Fruit fly (Drosophila melanogaster) whole organism, embryonic: Measurements from ENCODE around the gene Sems.
A peak's percentile ranks its signal among the peaks of the same experiment; 100 is the strongest.

Experiments
- Aef1 ChIP-seq: fragments of 200-800 bp; sonication (Bioruptor generic); IDR thresholded peaks from 3 replicates; pipeline ENCODE4 v1.3.6; 2022; ENCODE audit warnings: missing biosample characterization, missing genetic modification characterization
- Blimp-1 ChIP-seq: fragments of 200-800 bp; sonication (Bioruptor generic); optimal IDR thresholded peaks from 3 replicates; lab custom pipeline; 2018; ENCODE audit warnings: missing biosample characterization, missing genetic modification characterization, mild to moderate bottlenecking, moderate library complexity, missing genetic modification reagents
- CG11247 ChIP-seq: fragments of 200-800 bp; sonication (Bioruptor generic); IDR thresholded peaks from 2 replicates; pipeline ENCODE4 v1.3.6; 2022; ENCODE audit warnings: missing biosample characterization, missing genetic modification characterization
- CG11560 ChIP-seq: fragments of 200-800 bp; sonication (Bioruptor generic); IDR thresholded peaks from 3 replicates; pipeline ENCODE4 v1.3.6; 2022; ENCODE audit warnings: missing biosample characterization, missing genetic modification characterization
- CG12236 ChIP-seq: fragments of 200-800 bp; sonication (Bioruptor generic); optimal IDR thresholded peaks from 2 replicates; lab custom pipeline; 2016; ENCODE audit warnings: missing biosample characterization, missing genetic modification characterization
- CG14965 ChIP-seq: fragments of 200-800 bp; sonication (Bioruptor generic); optimal IDR thresholded peaks from 2 replicates; lab custom pipeline; 2016; ENCODE audit warnings: missing biosample characterization, missing genetic modification characterization, borderline replicate concordance
- CG1647 ChIP-seq: fragments of 200-800 bp; sonication (Bioruptor generic); optimal IDR thresholded peaks from 3 replicates; lab custom pipeline; 2016; ENCODE audit warnings: missing biosample characterization, missing genetic modification characterization
- CG16815 ChIP-seq: fragments of 200-800 bp; sonication (Bioruptor generic); optimal IDR thresholded peaks from 3 replicates; lab custom pipeline; 2017; ENCODE audit warnings: missing biosample characterization, mild to moderate bottlenecking, missing genetic modification characterization
- CG18599 ChIP-seq: fragments of 200-800 bp; sonication (Bioruptor generic); optimal IDR thresholded peaks from 3 replicates; lab custom pipeline; 2017; ENCODE audit warnings: missing biosample characterization, missing genetic modification characterization, mild to moderate bottlenecking, moderate library complexity, missing genetic modification reagents
- CG31388 ChIP-seq: fragments of 200-800 bp; sonication (Bioruptor generic); optimal IDR thresholded peaks from 2 replicates; lab custom pipeline; 2016; ENCODE audit warnings: missing biosample characterization, missing genetic modification characterization
- CG31441 ChIP-seq: fragments of 200-800 bp; sonication (Bioruptor generic); IDR thresholded peaks from 2 replicates; pipeline ENCODE4 v1.3.6; 2022; ENCODE audit warnings: missing biosample characterization, missing genetic modification characterization
- CG32772 ChIP-seq: fragments of 200-800 bp; sonication (Bioruptor generic); IDR thresholded peaks from 2 replicates; pipeline ENCODE4 v1.3.6; 2022; ENCODE audit warnings: missing biosample characterization, missing genetic modification characterization
- CG3838 ChIP-seq: fragments of 200-800 bp; sonication (Bioruptor generic); optimal IDR thresholded peaks from 3 replicates; lab custom pipeline; 2016; ENCODE audit warnings: missing biosample characterization, missing genetic modification characterization
- CG8359 ChIP-seq: fragments of 200-800 bp; sonication (Bioruptor generic); optimal IDR thresholded peaks from 2 replicates; lab custom pipeline; 2017; ENCODE audit warnings: missing biosample characterization, mild to moderate bottlenecking, missing genetic modification characterization, borderline replicate concordance
- CG8944 ChIP-seq: fragments of 200-800 bp; sonication (Bioruptor generic); optimal IDR thresholded peaks from 3 replicates; lab custom pipeline; 2016; ENCODE audit warnings: missing biosample characterization, missing genetic modification characterization
- CG9817 ChIP-seq: fragments of 200-800 bp; sonication (Bioruptor generic); optimal IDR thresholded peaks from 2 replicates; lab custom pipeline; 2018; ENCODE audit warnings: missing biosample characterization, mild to moderate bottlenecking, missing genetic modification characterization, moderate library complexity
- CG9876 ChIP-seq: fragments of 200-800 bp; sonication (Bioruptor generic); optimal IDR thresholded peaks from 2 replicates; lab custom pipeline; 2016; ENCODE audit warnings: missing biosample characterization, missing genetic modification characterization
- Camta ChIP-seq: fragments of 200-800 bp; sonication (Bioruptor generic); optimal IDR thresholded peaks from 2 replicates; lab custom pipeline; 2016; ENCODE audit warnings: missing biosample characterization, missing genetic modification characterization
- Dip2 ChIP-seq: fragments of 200-800 bp; sonication (Bioruptor generic); IDR thresholded peaks from 2 replicates; pipeline ENCODE4 v1.3.6; 2022; ENCODE audit warnings: missing biosample characterization, missing genetic modification characterization
- Gsc ChIP-seq: fragments of 200-800 bp; sonication (Bioruptor generic); IDR thresholded peaks from 2 replicates; pipeline ENCODE4 v1.3.6; 2022; ENCODE audit warnings: missing biosample characterization, missing genetic modification characterization
- HLH3B ChIP-seq: fragments of 200-800 bp; sonication (Bioruptor generic); IDR thresholded peaks from 2 replicates; pipeline ENCODE4 v1.3.6; 2022; ENCODE audit warnings: missing biosample characterization, missing genetic modification characterization
- HLHmδ ChIP-seq: fragments of 200-800 bp; sonication (Bioruptor generic); optimal IDR thresholded peaks from 2 replicates; lab custom pipeline; 2018; ENCODE audit warnings: missing biosample characterization, mild to moderate bottlenecking, missing genetic modification characterization, moderate library complexity
- Max ChIP-seq: fragments of 200-800 bp; sonication (Bioruptor generic); optimal IDR thresholded peaks from 2 replicates; lab custom pipeline; 2016; ENCODE audit warnings: missing biosample characterization, mild to moderate bottlenecking, missing genetic modification characterization
- Mes4 ChIP-seq: fragments of 200-800 bp; sonication (Bioruptor generic); optimal IDR thresholded peaks from 2 replicates; lab custom pipeline; 2016; ENCODE audit warnings: missing biosample characterization, missing genetic modification characterization
- Nf-YB ChIP-seq: fragments of 200-800 bp; sonication (Bioruptor generic); optimal IDR thresholded peaks from 3 replicates; lab custom pipeline; 2019; ENCODE audit warnings: missing biosample characterization, mild to moderate bottlenecking, missing genetic modification characterization, moderate library complexity
- Nf-YC ChIP-seq: fragments of 200-800 bp; optimal IDR thresholded peaks from 3 replicates; lab custom pipeline; 2019; ENCODE audit warnings: missing biosample characterization, mild to moderate bottlenecking, missing genetic modification characterization, moderate library complexity
- Ptx1 ChIP-seq: fragments of 200-800 bp; sonication (Bioruptor generic); IDR thresholded peaks from 2 replicates; pipeline ENCODE4 v1.3.6; 2022; ENCODE audit warnings: missing biosample characterization, missing genetic modification characterization
- Sin3A ChIP-seq: fragments of >200 bp; optimal IDR thresholded peaks from 2 replicates; lab custom pipeline; 2018
- Trl ChIP-seq, 3 experiments: fragments of >200 bp in 2 of 3; fragments of 200-800 bp in 1 of 3; sonication (Bioruptor generic) in 1 of 3; optimal IDR thresholded peaks; 2 replicates in 1 of 3; 3 replicates in 2 of 3; lab custom pipeline; 2016 to 2017; ENCODE audit warnings: missing biosample characterization in 1 of 3, missing genetic modification characterization in 1 of 3
- cg ChIP-seq: fragments of 200-800 bp; sonication (Bioruptor generic); optimal IDR thresholded peaks from 3 replicates; lab custom pipeline; 2019; ENCODE audit warnings: missing biosample characterization, mild to moderate bottlenecking, missing genetic modification characterization, moderate library complexity
- ci ChIP-seq: fragments of 200-800 bp; sonication (Bioruptor generic); IDR thresholded peaks from 3 replicates; pipeline ENCODE4 v1.3.6; 2022; ENCODE audit warnings: missing biosample characterization, missing genetic modification characterization
- crp ChIP-seq, 2 experiments: fragments of 200-800 bp; sonication (Bioruptor generic); optimal IDR thresholded peaks; 2 replicates in 1 of 2; 3 replicates in 1 of 2; lab custom pipeline; 2017; ENCODE audit warnings: missing biosample characterization in 2 of 2, missing genetic modification characterization in 2 of 2, mild to moderate bottlenecking in 1 of 2, moderate library complexity in 1 of 2
- dmrt99B ChIP-seq: fragments of 200-800 bp; sonication (Bioruptor generic); optimal IDR thresholded peaks from 2 replicates; lab custom pipeline; 2018; ENCODE audit warnings: missing biosample characterization, mild to moderate bottlenecking, missing genetic modification characterization, moderate library complexity
- dpn ChIP-seq, 2 experiments: fragments of 200-800 bp; sonication (Bioruptor generic); optimal IDR thresholded peaks; 3 replicates each; lab custom pipeline; 2016; ENCODE audit warnings: missing biosample characterization in 2 of 2, missing genetic modification characterization in 2 of 2
- exex ChIP-seq: fragments of 200-800 bp; sonication (Bioruptor generic); optimal IDR thresholded peaks from 4 replicates; lab custom pipeline; 2018; ENCODE audit warnings: missing biosample characterization, mild to moderate bottlenecking, missing genetic modification characterization, moderate library complexity
- fd96Cb ChIP-seq: fragments of 200-800 bp; sonication (Bioruptor generic); optimal IDR thresholded peaks from 2 replicates; lab custom pipeline; 2018; ENCODE audit warnings: missing biosample characterization, mild to moderate bottlenecking, missing genetic modification characterization, moderate library complexity
- gro ChIP-seq: fragments of 200-800 bp; sonication (Bioruptor generic); optimal IDR thresholded peaks from 2 replicates; lab custom pipeline; 2016; ENCODE audit warnings: missing biosample characterization, missing genetic modification characterization
- knrl ChIP-seq: fragments of 200-800 bp; sonication (Bioruptor generic); IDR thresholded peaks from 3 replicates; pipeline ENCODE4 v1.3.6; 2022; ENCODE audit warnings: missing biosample characterization, missing genetic modification characterization; ENCODE audit not compliant: partially characterized antibody
- lab ChIP-seq: fragments of 200-800 bp; sonication (Bioruptor generic); optimal IDR thresholded peaks from 3 replicates; lab custom pipeline; 2017; ENCODE audit warnings: missing biosample characterization, missing genetic modification characterization, mild to moderate bottlenecking, moderate library complexity, missing genetic modification reagents
- nerfin-1 ChIP-seq: fragments of 200-800 bp; sonication (Bioruptor generic); optimal IDR thresholded peaks from 3 replicates; lab custom pipeline; 2019; ENCODE audit warnings: missing biosample characterization, mild to moderate bottlenecking, missing genetic modification characterization, moderate library complexity
- nerfin-2 ChIP-seq: fragments of 200-800 bp; sonication (Bioruptor generic); IDR thresholded peaks from 2 replicates; pipeline ENCODE4 v1.3.6; 2022; ENCODE audit warnings: missing biosample characterization, missing genetic modification characterization; ENCODE audit not compliant: partially characterized antibody
- onecut ChIP-seq: fragments of 200-800 bp; sonication (Bioruptor generic); IDR thresholded peaks from 2 replicates; pipeline ENCODE4 v1.3.6; 2022; ENCODE audit warnings: missing biosample characterization, missing genetic modification characterization
- pfk ChIP-seq: fragments of 200-800 bp; sonication (Bioruptor generic); optimal IDR thresholded peaks from 2 replicates; lab custom pipeline; 2018; ENCODE audit warnings: missing biosample characterization, mild to moderate bottlenecking, missing genetic modification characterization, moderate library complexity
- phol ChIP-seq: fragments of 200-800 bp; sonication (Bioruptor generic); optimal IDR thresholded peaks from 3 replicates; lab custom pipeline; 2018; ENCODE audit warnings: missing biosample characterization, mild to moderate bottlenecking, missing genetic modification characterization, moderate library complexity
- pzg ChIP-seq: fragments of 200-800 bp; sonication (Bioruptor generic); optimal IDR thresholded peaks from 3 replicates; lab custom pipeline; 2018; ENCODE audit warnings: missing biosample characterization, mild to moderate bottlenecking, missing genetic modification characterization, moderate library complexity
- seq ChIP-seq: fragments of 200-800 bp; sonication (Bioruptor generic); IDR thresholded peaks from 2 replicates; pipeline ENCODE4 v1.3.6; 2022; ENCODE audit warnings: missing biosample characterization, missing genetic modification characterization
- toy ChIP-seq: fragments of 200-800 bp; sonication (Bioruptor generic); IDR thresholded peaks from 2 replicates; pipeline ENCODE4 v1.3.6; 2022; ENCODE audit warnings: missing biosample characterization, missing genetic modification characterization
- trh ChIP-seq: fragments of 200-800 bp; sonication (Bioruptor generic); optimal IDR thresholded peaks from 2 replicates; lab custom pipeline; 2016; ENCODE audit warnings: missing biosample characterization, missing genetic modification characterization
- zen ChIP-seq: fragments of 200-800 bp; sonication (Bioruptor generic); optimal IDR thresholded peaks from 3 replicates; lab custom pipeline; 2018; ENCODE audit warnings: missing biosample characterization, mild to moderate bottlenecking, missing genetic modification characterization, moderate library complexity
- zen2 ChIP-seq: fragments of 200-800 bp; sonication (Bioruptor generic); IDR thresholded peaks from 3 replicates; pipeline ENCODE4 v1.3.6; 2022; ENCODE audit warnings: missing biosample characterization, missing genetic modification characterization; ENCODE audit not compliant: partially characterized antibody

The Sems gene

DNA sequence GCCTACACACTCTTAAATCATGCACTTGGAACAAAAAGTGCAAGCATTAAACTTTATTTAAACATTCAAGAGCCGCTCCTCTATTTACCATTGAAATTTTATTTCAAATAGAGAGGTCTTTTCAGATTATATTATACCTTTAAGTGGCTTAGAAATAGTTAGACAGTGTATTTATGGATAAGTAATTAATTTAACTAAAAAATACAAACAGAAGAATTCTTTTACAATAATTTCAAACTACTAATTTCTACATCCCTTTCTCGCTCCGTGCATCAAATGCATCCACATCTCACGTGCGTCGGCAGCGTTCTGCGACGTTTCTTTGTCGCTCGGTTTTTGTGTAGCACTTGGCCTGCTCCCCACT lies 6.4 kb downstream of the Sems start (continued):
- TF ChIP-seq CG12236 (no peak), dpn (GFP tag; optimal IDR thresholded peaks at IDR 0.05; lab: Kevin White, UChicago) (peak; percentile 18 to 59), pfk (GFP tag; lab: Kevin White, UChicago) (no peak), trh (no peak), Aef1 (no peak), CG8359 (GFP tag; lab: Kevin White, UChicago) (no peak), Mes4 (GFP tag; lab: Kevin White, UChicago) (no peak), seq (GFP tag; lab: Robert Waterston, UW) (no peak), CG9876 (GFP tag; lab: Kevin White, UChicago) (no peak), CG9817 (no peak), Ptx1 (peak; percentile 56; the same call in 1 of the 2 replicates), zen2 (no peak), Camta (GFP tag; lab: Kevin White, UChicago) (no peak), CG32772 (GFP tag; lab: Robert Waterston, UW) (peak; percentile 39; the same call in 1 of the 2 replicates), HLHmδ (GFP tag; lab: Kevin White, UChicago) (no peak), exex (tag; lab: Kevin White, UChicago) (no peak), CG31388 (GFP tag; lab: Kevin White, UChicago) (no peak), CG16815 (GFP tag; lab: Kevin White, UChicago) (no peak), CG14965 (GFP tag; lab: Kevin White, UChicago) (no peak), cg (GFP tag; lab: Kevin White, UChicago) (no peak), Trl (optimal IDR thresholded peaks at IDR 0.05; lab: Kevin White, UChicago) (no peak), Trl (GFP tag; optimal IDR thresholded peaks at IDR 0.05; lab: Kevin White, UChicago) (no peak), knrl (no peak), CG11247 (GFP tag; lab: Robert Waterston, UW) (no peak), zen (tag; lab: Kevin White, UChicago) (peak; percentile 21), nerfin-2 (GFP tag; lab: Robert Waterston, UW) (no peak), Max (GFP tag; lab: Kevin White, UChicago) (peak; percentile 33), toy (GFP tag; lab: Robert Waterston, UW) (no peak), HLH3B (GFP tag; lab: Robert Waterston, UW) (peak; percentile 58; the same call in 1 of the 2 replicates), onecut (GFP tag; lab: Robert Waterston, UW) (peak; percentile 22; the same call in 1 of the 2 replicates), gro (GFP tag; lab: Kevin White, UChicago) (no peak), phol (tag; lab: Kevin White, UChicago) (peak; percentile 86), nerfin-1 (tag; lab: Kevin White, UChicago) (peak; percentile 73), CG31441 (GFP tag; lab: Robert Waterston, UW) (peak; percentile 62; the same call in 1 of the 2 replicates), CG3838 (GFP tag; lab: Kevin White, UChicago) (no peak)

DNA sequence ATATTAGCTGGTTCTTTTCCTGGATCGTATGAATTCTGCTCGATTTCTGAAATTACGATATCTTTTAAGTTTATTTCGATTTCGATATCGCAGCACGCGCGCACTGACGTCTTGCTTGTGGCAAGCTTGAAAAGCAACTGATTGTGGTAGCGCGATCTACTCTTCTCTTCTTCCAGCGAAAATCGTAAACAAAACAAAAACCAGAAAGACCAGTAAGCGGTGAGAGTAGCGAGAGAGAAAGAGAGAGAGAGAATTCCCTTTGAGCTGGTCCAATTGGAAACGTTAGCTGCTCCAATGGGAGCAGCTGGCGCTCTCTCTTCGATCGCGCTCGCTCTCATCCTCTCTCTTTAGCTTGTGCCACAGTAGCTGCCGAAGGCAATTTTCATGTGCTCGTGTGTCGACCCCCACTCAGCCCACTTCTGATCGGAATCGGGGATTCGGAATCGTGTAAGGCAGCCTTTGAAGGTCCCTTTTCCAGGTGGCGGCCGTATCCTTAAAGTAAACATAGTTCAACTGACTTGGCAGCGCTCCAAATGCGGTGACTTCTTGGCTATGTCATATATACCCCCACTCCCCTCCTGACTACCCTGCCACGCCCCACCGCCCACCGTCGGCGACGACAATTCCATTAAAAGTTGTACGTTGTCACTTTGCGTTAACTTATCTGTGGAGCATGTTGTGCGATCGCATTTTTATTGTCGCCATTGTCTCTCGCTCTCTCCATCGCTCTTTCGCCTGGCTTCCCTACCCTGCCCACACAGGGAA lies 7.0 kb downstream of the Sems start, which contains the start of gene fng:
Gene fng (minus strand): TSS at position 142 of the 765 bp plus-strand sequence.
- TF ChIP-seq crp (GFP tag; optimal IDR thresholded peaks at IDR 0.05; lab: Kevin White, UChicago) (no peak), Nf-YC (tag; lab: Kevin White, UChicago) (peak; percentile 88), CG11247 (GFP tag; lab: Robert Waterston, UW) (no peak), ci (peak; percentile 56; the same call in 2 of the 3 replicates), fd96Cb (tag; lab: Kevin White, UChicago) (no peak), CG11560 (tag; lab: Robert Waterston, UW) (no peak), Gsc (no peak), CG8944 (GFP tag; lab: Kevin White, UChicago) (no peak), Dip2 (GFP tag; lab: Robert Waterston, UW) (no peak), Nf-YB (GFP tag; lab: Kevin White, UChicago) (peak; percentile 94), Sin3A (lab: Kevin White, UChicago) (no peak), pzg (GFP tag; lab: Kevin White, UChicago) (no peak), lab (GFP tag; lab: Kevin White, UChicago) (no peak), CG18599 (GFP tag; lab: Kevin White, UChicago) (no peak), CG1647 (GFP tag; lab: Kevin White, UChicago) (no peak), dmrt99B (tag; lab: Kevin White, UChicago) (no peak), Blimp-1 (GFP tag; lab: Kevin White, UChicago) (no peak)
